Worm (Caenorhabditis elegans): Measurements from ENCODE around the gene F43C11.16.

Gene F43C11.16

ce11 chrII:2359965-2360364 lies at the start of gene F43C11.16:
Gene F43C11.16 (minus strand): TSS chrII:2360065.
- no peak for TF ChIP-seq him-1 (tag; optimal IDR thresholded peaks at IDR 0.05)
- TF ChIP-seq W03F9.2 (tag; optimal IDR thresholded peaks at IDR 0.05): no peak
- no peak for TF ChIP-seq dao-5 (tag; optimal IDR thresholded peaks at IDR 0.05)

- TF ChIP-seq W03F9.2 (tag; optimal IDR thresholded peaks at IDR 0.05) (no peak), dao-5 (tag; optimal IDR thresholded peaks at IDR 0.05) (no peak), him-1 (tag; optimal IDR thresholded peaks at IDR 0.05) (no peak)
Observed at ce11 chrII:2403984-2404383, 44.1 kb upstream of the F43C11.16 start, which contains the start of gene F16G10.1. Gene F16G10.1 (plus strand): TSS chrII:2404284.

ce11 chrII:2399810-2400209 lies 39.9 kb upstream of the F43C11.16 start:
- no peak for TF ChIP-seq him-1 (tag; optimal IDR thresholded peaks at IDR 0.05)

- TF ChIP-seq W03F9.2 (tag; optimal IDR thresholded peaks at IDR 0.05) (no peak), him-1 (tag; optimal IDR thresholded peaks at IDR 0.05) (no peak), dao-5 (tag; optimal IDR thresholded peaks at IDR 0.05) (no peak)
Observed at ce11 chrII:2398884-2399283, 39.0 kb upstream of the F43C11.16 start, which contains the start of gene F16G10.14. Gene F16G10.14 (minus strand): TSS chrII:2398984.

- TF ChIP-seq W03F9.2 (tag; optimal IDR thresholded peaks at IDR 0.05) (no peak), dao-5 (tag; optimal IDR thresholded peaks at IDR 0.05) (no peak), him-1 (tag; optimal IDR thresholded peaks at IDR 0.05) (no peak)
Observed at ce11 chrII:2395864-2396263, 36.0 kb upstream of the F43C11.16 start, which contains the start of gene F16G10.13. Gene F16G10.13 (minus strand): TSS chrII:2395964.

DNA sequence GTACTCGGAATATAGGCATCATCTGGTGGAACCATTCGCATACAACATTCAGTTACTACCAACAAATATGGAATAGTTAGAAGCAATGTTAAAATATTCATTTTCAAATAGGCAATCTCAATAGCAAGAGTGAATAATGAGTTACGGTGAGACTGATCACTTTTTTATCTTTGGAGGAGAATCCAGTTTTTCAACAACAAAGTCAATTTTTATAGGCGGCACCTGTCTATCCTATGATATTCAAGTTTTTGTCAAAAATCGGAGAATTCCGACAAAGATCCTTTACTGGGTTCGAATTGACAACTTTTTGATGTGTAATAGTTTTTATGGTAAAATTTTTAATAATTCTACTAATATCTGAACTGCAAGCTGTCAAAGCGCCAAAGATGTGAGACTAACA lies 34.0 kb upstream of the F43C11.16 start, which contains the start of gene F16G10.11:
Gene F16G10.11 (minus strand): TSS at position 101 of the 400 bp plus-strand sequence.
- TF ChIP-seq him-1 (tag; optimal IDR thresholded peaks at IDR 0.05) (no peak), dao-5 (tag; optimal IDR thresholded peaks at IDR 0.05) (no peak), W03F9.2 (tag; optimal IDR thresholded peaks at IDR 0.05) (no peak)

DNA sequence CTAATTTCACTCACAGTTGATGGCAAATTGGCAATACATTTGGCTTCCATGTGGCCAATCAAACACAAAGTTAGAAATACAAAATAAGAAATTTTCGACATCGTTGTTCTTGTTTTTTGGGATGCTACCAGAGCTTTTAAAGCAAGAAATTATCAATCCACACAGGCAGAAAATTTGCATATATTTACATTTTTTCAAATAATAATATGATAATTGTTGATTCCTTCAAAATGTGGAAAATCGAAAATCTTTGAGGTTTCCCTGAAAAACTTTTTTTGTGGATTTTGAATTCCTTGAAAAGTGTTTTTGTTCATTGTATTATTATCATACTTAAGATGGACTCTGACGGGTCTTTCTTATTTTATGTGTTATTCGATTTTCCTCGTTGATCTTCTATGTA lies 31.0 kb upstream of the F43C11.16 start, which contains the start of gene F16G10.10:
Gene F16G10.10 (minus strand): TSS at position 101 of the 400 bp plus-strand sequence.
- TF ChIP-seq W03F9.2 (tag; optimal IDR thresholded peaks at IDR 0.05) (no peak), dao-5 (tag; optimal IDR thresholded peaks at IDR 0.05) (no peak), him-1 (tag; optimal IDR thresholded peaks at IDR 0.05) (no peak)

ce11 chrII:2385495-2385894 lies 25.6 kb upstream of the F43C11.16 start, which contains the start of gene F16G10.9:
Gene F16G10.9 (minus strand): TSS chrII:2385595.
- TF ChIP-seq W03F9.2 (tag; optimal IDR thresholded peaks at IDR 0.05) (no peak), him-1 (tag; optimal IDR thresholded peaks at IDR 0.05) (no peak), dao-5 (tag; optimal IDR thresholded peaks at IDR 0.05) (no peak)

DNA sequence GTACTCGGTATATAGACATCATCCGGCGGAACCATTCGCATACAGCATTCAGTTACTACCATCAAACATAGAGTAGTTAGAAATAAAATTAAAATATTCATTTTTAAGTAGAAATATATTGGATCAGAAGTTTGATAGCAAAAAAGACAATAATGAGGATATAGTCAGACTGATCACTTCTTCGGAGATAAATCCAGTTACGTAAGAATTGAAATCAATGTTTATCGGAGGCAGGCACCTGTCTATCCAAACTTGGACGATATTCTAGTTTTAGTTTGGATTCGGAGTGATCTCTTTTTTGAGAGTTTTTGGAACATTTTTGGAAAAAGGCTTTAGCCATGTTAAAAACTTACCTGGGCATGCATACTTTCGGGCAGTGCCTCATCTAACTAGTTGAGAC lies 23.5 kb upstream of the F43C11.16 start, which contains the start of gene F16G10.8:
Gene F16G10.8 (minus strand): TSS at position 101 of the 400 bp plus-strand sequence.
- no peak for TF ChIP-seq W03F9.2 (tag; optimal IDR thresholded peaks at IDR 0.05)
- TF ChIP-seq him-1 (tag; optimal IDR thresholded peaks at IDR 0.05): no peak
- no peak for TF ChIP-seq dao-5 (tag; optimal IDR thresholded peaks at IDR 0.05)

- TF ChIP-seq him-1 (tag; optimal IDR thresholded peaks at IDR 0.05) (no peak), W03F9.2 (tag; optimal IDR thresholded peaks at IDR 0.05) (no peak), dao-5 (tag; optimal IDR thresholded peaks at IDR 0.05) (no peak)
Observed at ce11 chrII:2380174-2380573, 20.3 kb upstream of the F43C11.16 start, which contains the start of gene F16G10.7. Gene F16G10.7 (minus strand): TSS chrII:2380274.

- TF ChIP-seq dao-5 (tag; optimal IDR thresholded peaks at IDR 0.05) (no peak), him-1 (tag; optimal IDR thresholded peaks at IDR 0.05) (no peak), W03F9.2 (tag; optimal IDR thresholded peaks at IDR 0.05) (no peak)
Observed at ce11 chrII:2379673-2380072, 19.8 kb upstream of the F43C11.16 start.

- no peak for TF ChIP-seq dao-5 (tag; optimal IDR thresholded peaks at IDR 0.05)
- TF ChIP-seq W03F9.2 (tag; optimal IDR thresholded peaks at IDR 0.05): peak; percentile 18
Observed at ce11 chrII:2378465-2379009, 18.7 kb upstream of the F43C11.16 start.

ce11 chrII:2377751-2378150 lies 17.9 kb upstream of the F43C11.16 start, which contains the start of gene F16G10.6:
Gene F16G10.6 (minus strand): TSS chrII:2377851.
- no peak for TF ChIP-seq him-1 (tag; optimal IDR thresholded peaks at IDR 0.05)
- no peak for TF ChIP-seq dao-5 (tag; optimal IDR thresholded peaks at IDR 0.05)
- TF ChIP-seq W03F9.2 (tag; optimal IDR thresholded peaks at IDR 0.05): no peak

DNA sequence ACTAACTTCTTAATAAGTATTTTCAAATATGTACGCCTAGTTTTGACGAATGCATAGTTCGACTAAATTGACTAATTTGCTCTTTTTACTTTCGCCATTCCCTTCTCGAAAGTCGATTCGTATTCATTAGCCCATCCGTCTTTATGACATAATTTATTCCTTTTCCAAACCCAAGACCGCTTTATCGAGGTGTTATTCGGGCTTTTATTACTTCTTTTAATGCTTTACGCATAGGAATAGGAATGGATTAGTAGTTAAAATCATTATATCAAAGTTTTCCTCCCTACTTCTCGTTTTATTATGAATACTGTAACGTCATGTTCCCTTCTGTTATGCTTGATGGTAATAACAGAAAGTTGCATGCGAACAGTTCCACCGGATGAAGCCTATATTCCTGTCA lies 15.1 kb upstream of the F43C11.16 start, which contains the start of gene F16G10.2:
Gene F16G10.2 (plus strand): TSS at position 301 of the 400 bp plus-strand sequence.
- TF ChIP-seq him-1 (tag; optimal IDR thresholded peaks at IDR 0.05) (no peak), W03F9.2 (tag; optimal IDR thresholded peaks at IDR 0.05) (no peak), dao-5 (tag; optimal IDR thresholded peaks at IDR 0.05) (no peak)

ce11 chrII:2372090-2372489 lies 12.2 kb upstream of the F43C11.16 start, which contains the start of gene F16G10.3:
Gene F16G10.3 (plus strand): TSS chrII:2372390.
- TF ChIP-seq W03F9.2 (tag; optimal IDR thresholded peaks at IDR 0.05) (no peak), dao-5 (tag; optimal IDR thresholded peaks at IDR 0.05) (no peak), him-1 (tag; optimal IDR thresholded peaks at IDR 0.05) (no peak)
